Worm (Caenorhabditis elegans) whole organism, L2 larva: ENCODE results near the gene W03B1.5.

ENCODE experiments used
- C34F6.9 ChIP-seq: fragments of 150-350 bp; optimal IDR thresholded peaks from 2 replicates; lab custom pipeline; 2014; ENCODE audit warnings: missing biosample characterization, missing genetic modification characterization
- F13H6.1 ChIP-seq: sonication (generic microtip); optimal IDR thresholded peaks from 2 replicates; lab custom pipeline; 2016; ENCODE audit warnings: missing genetic modification characterization, missing compliant biosample characterization
- Y55F3AM.14 ChIP-seq: fragments of 200-800 bp; sonication (Bioruptor generic); optimal IDR thresholded peaks from 2 replicates; lab custom pipeline; 2018; ENCODE audit warnings: mild to moderate bottlenecking, missing genetic modification characterization, missing compliant biosample characterization
- alr-1 ChIP-seq: fragments of 150-350 bp; optimal IDR thresholded peaks from 2 replicates; lab custom pipeline; 2014; ENCODE audit warnings: missing biosample characterization, missing genetic modification characterization
- aly-2 ChIP-seq: fragments of 150-350 bp; optimal IDR thresholded peaks from 2 replicates; lab custom pipeline; 2014; ENCODE audit warnings: missing biosample characterization, missing genetic modification characterization
- ama-1 ChIP-seq: fragments of 150-350 bp; optimal IDR thresholded peaks from 2 replicates; lab custom pipeline; 2018; ENCODE audit warnings: inconsistent platforms
- blmp-1 ChIP-seq: sonication (generic microtip); optimal IDR thresholded peaks from 2 replicates; lab custom pipeline; 2017; ENCODE audit warnings: missing genetic modification characterization, mild to moderate bottlenecking, missing compliant biosample characterization, antibody characterized with exemption, moderate library complexity; ENCODE audit not compliant: insufficient read depth
- ceh-16 ChIP-seq: fragments of 150-350 bp; optimal IDR thresholded peaks from 2 replicates; lab custom pipeline; 2014; ENCODE audit warnings: missing biosample characterization, missing genetic modification characterization
- ceh-82 ChIP-seq: fragments of 150-350 bp; optimal IDR thresholded peaks from 2 replicates; lab custom pipeline; 2014; ENCODE audit warnings: missing biosample characterization, missing genetic modification characterization
- crh-2 ChIP-seq: sonication (generic microtip); optimal IDR thresholded peaks from 2 replicates; lab custom pipeline; 2017; ENCODE audit warnings: missing biosample characterization, missing genetic modification characterization
- dmd-4 ChIP-seq: sonication (generic microtip); optimal IDR thresholded peaks from 2 replicates; lab custom pipeline; 2017; ENCODE audit warnings: missing biosample characterization, missing genetic modification characterization
- egl-27 ChIP-seq: sonication (generic microtip); optimal IDR thresholded peaks from 3 replicates; lab custom pipeline; 2017; ENCODE audit warnings: missing biosample characterization, missing genetic modification reagents, missing genetic modification characterization
- elt-1 ChIP-seq: fragments of 150-350 bp; optimal IDR thresholded peaks from 2 replicates; lab custom pipeline; 2014; ENCODE audit warnings: missing biosample characterization, missing genetic modification characterization
- elt-3 ChIP-seq: sonication (generic microtip); optimal IDR thresholded peaks from 2 replicates; lab custom pipeline; 2017; ENCODE audit warnings: missing biosample characterization, missing genetic modification characterization
- fos-1 ChIP-seq: fragments of 150-350 bp; optimal IDR thresholded peaks from 2 replicates; lab custom pipeline; 2014; ENCODE audit warnings: missing biosample characterization, missing genetic modification characterization
- gmeb-1 ChIP-seq: fragments of 150-350 bp; optimal IDR thresholded peaks from 2 replicates; lab custom pipeline; 2014; ENCODE audit warnings: missing biosample characterization, missing genetic modification characterization
- lin-13 ChIP-seq: fragments of 150-350 bp; optimal IDR thresholded peaks from 2 replicates; lab custom pipeline; 2014; ENCODE audit warnings: missing biosample characterization, missing genetic modification reagents, missing genetic modification characterization
- lin-39 ChIP-seq: fragments of 150-350 bp; optimal IDR thresholded peaks from 2 replicates; lab custom pipeline; 2014; ENCODE audit warnings: missing biosample characterization, missing genetic modification reagents, missing genetic modification characterization
- lsy-2 ChIP-seq, 2 experiments: fragments of 150-350 bp in 1 of 2; sonication (generic microtip) in 1 of 2; optimal IDR thresholded peaks; 2 replicates each; lab custom pipeline; 2014 to 2017; ENCODE audit warnings: missing biosample characterization in 2 of 2, missing genetic modification characterization in 2 of 2
- mab-5 ChIP-seq: fragments of 150-350 bp; optimal IDR thresholded peaks from 2 replicates; lab custom pipeline; 2014; ENCODE audit warnings: missing biosample characterization, missing genetic modification characterization
- mdl-1 ChIP-seq, 2 experiments: fragments of 150-350 bp in 1 of 2; sonication (generic microtip) in 1 of 2; optimal IDR thresholded peaks; 2 replicates each; lab custom pipeline; 2017; ENCODE audit warnings: missing biosample characterization in 2 of 2, missing genetic modification characterization in 2 of 2
- nhr-10 ChIP-seq: sonication (generic microtip); optimal IDR thresholded peaks from 2 replicates; lab custom pipeline; 2017; ENCODE audit warnings: missing biosample characterization, missing genetic modification characterization
- nhr-11 ChIP-seq: fragments of 150-350 bp; optimal IDR thresholded peaks from 2 replicates; lab custom pipeline; 2014; ENCODE audit warnings: missing biosample characterization, missing genetic modification characterization
- nhr-12 ChIP-seq: fragments of 150-350 bp; optimal IDR thresholded peaks from 2 replicates; lab custom pipeline; 2014; ENCODE audit warnings: missing biosample characterization, missing genetic modification characterization
- nhr-129 ChIP-seq: fragments of 150-350 bp; optimal IDR thresholded peaks from 2 replicates; lab custom pipeline; 2014; ENCODE audit warnings: missing biosample characterization, missing genetic modification characterization
- nhr-21 ChIP-seq: fragments of 150-350 bp; optimal IDR thresholded peaks from 2 replicates; lab custom pipeline; 2014; ENCODE audit warnings: missing biosample characterization, missing genetic modification characterization
- nhr-23 ChIP-seq: fragments of 150-350 bp; optimal IDR thresholded peaks from 2 replicates; lab custom pipeline; 2014; ENCODE audit warnings: missing biosample characterization, missing genetic modification reagents, missing genetic modification characterization
- nhr-25 ChIP-seq: fragments of 150-350 bp; sonication (generic microtip); optimal IDR thresholded peaks from 3 replicates; lab custom pipeline; 2014; ENCODE audit warnings: missing biosample characterization, missing genetic modification characterization
- nhr-6 ChIP-seq: fragments of 150-350 bp; optimal IDR thresholded peaks from 2 replicates; lab custom pipeline; 2014; ENCODE audit warnings: missing biosample characterization, missing genetic modification characterization
- peb-1 ChIP-seq: fragments of 150-350 bp; optimal IDR thresholded peaks from 2 replicates; lab custom pipeline; 2014; ENCODE audit warnings: missing biosample characterization, missing genetic modification characterization
- sem-4 ChIP-seq: fragments of 150-350 bp; optimal IDR thresholded peaks from 2 replicates; lab custom pipeline; 2014; ENCODE audit warnings: missing biosample characterization, missing genetic modification reagents, missing genetic modification characterization
- skn-1 ChIP-seq: sonication (generic microtip); optimal IDR thresholded peaks from 2 replicates; lab custom pipeline; 2017; ENCODE audit warnings: missing biosample characterization, missing genetic modification characterization
- sma-3 ChIP-seq: sonication (generic microtip); optimal IDR thresholded peaks from 2 replicates; lab custom pipeline; 2016; ENCODE audit warnings: missing genetic modification reagents, missing genetic modification characterization, missing compliant biosample characterization
- snpc-4 ChIP-seq: fragments of 150-350 bp; optimal IDR thresholded peaks from 2 replicates; lab custom pipeline; 2014; ENCODE audit warnings: missing biosample characterization, missing genetic modification characterization
- unc-39 ChIP-seq: fragments of 150-350 bp; optimal IDR thresholded peaks from 2 replicates; lab custom pipeline; 2014; ENCODE audit warnings: missing biosample characterization, missing genetic modification characterization
- unc-55 ChIP-seq: fragments of 150-350 bp; sonication (generic microtip); optimal IDR thresholded peaks from 3 replicates; lab custom pipeline; 2014; ENCODE audit warnings: missing biosample characterization, missing genetic modification reagents, missing genetic modification characterization
- zag-1 ChIP-seq: fragments of 150-350 bp; optimal IDR thresholded peaks from 2 replicates; lab custom pipeline; 2014; ENCODE audit warnings: missing biosample characterization, missing genetic modification characterization
- ztf-1 ChIP-seq: fragments of 200-800 bp; sonication (Bioruptor generic); conservative IDR thresholded peaks from 2 replicates; pipeline ENCODE4 v1.3.6; 2022; ENCODE audit warnings: missing genetic modification characterization, missing compliant biosample characterization
- ztf-11 ChIP-seq: sonication (generic microtip); optimal IDR thresholded peaks from 2 replicates; lab custom pipeline; 2017; ENCODE audit warnings: missing biosample characterization, missing genetic modification characterization

The W03B1.5 gene

ce11 chrIV:4347578-4348003, 655 bp upstream of the W03B1.5 start:
- TF ChIP-seq snpc-4 (tag; lab: Kevin White, UChicago): no peak
- peak; percentile 46 for TF ChIP-seq ama-1 (lab: Kevin White, UChicago)

ce11 chrIV:4356879-4357278, 8.6 kb downstream of the W03B1.5 start, which contains the start of gene W03B1.9:
W03B1.9 (minus strand) TSS chrIV:4356979.
- TF ChIP-seq nhr-23 (tag; lab: Kevin White, UChicago): no peak
- TF ChIP-seq nhr-21: no peak
- no peak for TF ChIP-seq elt-3 (tag; lab: Kevin White, UChicago)
- TF ChIP-seq blmp-1 (tag; lab: Kevin White, UChicago): no peak
- TF ChIP-seq nhr-6 (tag; lab: Kevin White, UChicago): no peak
- TF ChIP-seq skn-1 (tag; lab: Kevin White, UChicago): no peak
- no peak for TF ChIP-seq unc-55 (GFP tag; lab: Kevin White, UChicago)
- no peak for TF ChIP-seq ceh-82 (tag; lab: Kevin White, UChicago)
- TF ChIP-seq nhr-10: no peak
- TF ChIP-seq nhr-129 (tag; lab: Kevin White, UChicago): no peak
- TF ChIP-seq ztf-11 (tag; lab: Kevin White, UChicago): no peak
- TF ChIP-seq sma-3 (GFP tag; lab: Kevin White, UChicago): no peak
- no peak for TF ChIP-seq gmeb-1
- no peak for TF ChIP-seq egl-27
- no peak for TF ChIP-seq nhr-25 (tag; lab: Kevin White, UChicago)
- TF ChIP-seq unc-39 (tag; lab: Kevin White, UChicago): no peak
- no peak for TF ChIP-seq ztf-1 (GFP tag; lab: Robert Waterston, UW)
- no peak for TF ChIP-seq lsy-2 (tag; optimal IDR thresholded peaks at IDR 0.05; lab: Kevin White, UChicago)
- TF ChIP-seq peb-1: no peak
- TF ChIP-seq lin-13: no peak

ce11 chrIV:4357296-4357695, 9.1 kb downstream of the W03B1.5 start, which contains the start of gene sars-2:
sars-2 (plus strand) TSS chrIV:4357636.
- TF ChIP-seq ceh-16 (tag; lab: Kevin White, UChicago) (no peak), elt-1 (no peak), aly-2 (no peak), sem-4 (no peak), C34F6.9 (tag; lab: Kevin White, UChicago) (peak; percentile 49), Y55F3AM.14 (GFP tag; lab: Kevin White, UChicago) (no peak), nhr-12 (tag; lab: Kevin White, UChicago) (no peak), ztf-11 (tag; lab: Kevin White, UChicago) (no peak), nhr-11 (tag; lab: Kevin White, UChicago) (no peak), alr-1 (tag; lab: Kevin White, UChicago) (no peak), lsy-2 (tag; optimal IDR thresholded peaks at IDR 0.05; lab: Kevin White, UChicago) (peak in 1 of 2 experiments; percentile 65), nhr-6 (tag; lab: Kevin White, UChicago) (no peak), unc-55 (GFP tag; lab: Kevin White, UChicago) (peak; percentile 82), ztf-1 (GFP tag; lab: Robert Waterston, UW) (no peak), gmeb-1 (peak; percentile 93), peb-1 (no peak), nhr-129 (tag; lab: Kevin White, UChicago) (peak; percentile 7), nhr-23 (tag; lab: Kevin White, UChicago) (no peak)

- TF ChIP-seq nhr-21 (no peak), snpc-4 (tag; lab: Kevin White, UChicago) (no peak), lsy-2 (tag; optimal IDR thresholded peaks at IDR 0.05; lab: Kevin White, UChicago) (no peak), nhr-129 (tag; lab: Kevin White, UChicago) (no peak), nhr-12 (tag; lab: Kevin White, UChicago) (no peak), ama-1 (lab: Kevin White, UChicago) (no peak), egl-27 (no peak), dmd-4 (tag; lab: Kevin White, UChicago) (no peak), fos-1 (tag; lab: Kevin White, UChicago) (no peak), nhr-10 (no peak), mdl-1 (tag; optimal IDR thresholded peaks at IDR 0.05; lab: Kevin White, UChicago) (no peak), nhr-25 (tag; lab: Kevin White, UChicago) (no peak)
These were observed 11.4 kb downstream of the W03B1.5 start, which contains the start of gene F55F10.3 for ce11 chrIV:4359653-4360052. F55F10.3 (plus strand) TSS chrIV:4359953.

- no peak for TF ChIP-seq zag-1 (tag; lab: Kevin White, UChicago)
- peak; percentile 83 to 88 for TF ChIP-seq lsy-2 (tag; optimal IDR thresholded peaks at IDR 0.05; lab: Kevin White, UChicago)
- peak; percentile 9 for TF ChIP-seq nhr-21
- TF ChIP-seq Y55F3AM.14 (GFP tag; lab: Kevin White, UChicago): no peak
- TF ChIP-seq C34F6.9 (tag; lab: Kevin White, UChicago): peak; percentile 79
- peak; percentile 27 for TF ChIP-seq fos-1 (tag; lab: Kevin White, UChicago)
- peak; percentile 48 for TF ChIP-seq sma-3 (GFP tag; lab: Kevin White, UChicago)
- TF ChIP-seq nhr-25 (tag; lab: Kevin White, UChicago): peak; percentile 52
- peak; percentile 9 for TF ChIP-seq mab-5 (tag; lab: Kevin White, UChicago)
- no peak for TF ChIP-seq nhr-12 (tag; lab: Kevin White, UChicago)
- peak; percentile 36 for TF ChIP-seq F13H6.1 (tag; lab: Kevin White, UChicago)
- peak; percentile 52 for TF ChIP-seq crh-2
- TF ChIP-seq unc-55 (GFP tag; lab: Kevin White, UChicago): peak; percentile 53
- peak; percentile 88 for TF ChIP-seq gmeb-1
- peak; percentile 15 for TF ChIP-seq egl-27
- no peak for TF ChIP-seq lin-39
- peak; percentile 29 for TF ChIP-seq nhr-129 (tag; lab: Kevin White, UChicago)
These were observed 12.3 kb downstream of the W03B1.5 start, which contains the start of gene F55F10.1 for ce11 chrIV:4360497-4360896. F55F10.1 (plus strand) TSS chrIV:4360837.
